Worm (Caenorhabditis elegans): ENCODE data around the gene pld-1.

The pld-1 gene

DNA sequence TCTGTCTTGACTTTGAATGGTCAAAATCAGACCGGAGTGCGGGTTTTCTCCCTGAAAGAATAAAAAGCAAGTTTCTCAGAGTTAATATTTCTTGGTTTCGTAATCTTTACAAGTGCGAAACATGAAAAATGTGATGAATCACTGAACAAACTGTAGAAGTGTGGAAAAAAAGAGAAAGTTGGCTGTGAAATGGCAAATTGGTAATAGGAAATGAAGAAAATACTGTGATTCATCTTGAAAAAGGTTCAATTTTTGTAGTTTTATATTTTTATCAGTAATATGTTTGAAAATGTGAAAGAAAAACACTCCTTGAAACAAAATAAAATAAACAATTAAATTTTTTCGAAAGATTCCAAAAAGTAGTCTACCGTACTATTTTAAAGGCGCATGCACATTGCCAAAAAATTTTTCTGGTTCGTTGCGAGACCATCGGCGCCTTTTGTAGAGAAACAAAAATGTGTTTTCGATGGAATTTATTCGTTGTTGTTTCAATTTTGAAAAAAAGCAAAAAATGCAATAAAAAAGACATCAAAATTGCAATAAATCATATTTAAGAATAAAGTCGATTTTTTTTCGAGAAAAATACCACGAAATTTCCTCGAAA lies at the start of gene pld-1:
TSS of gene pld-1 (minus strand) at position 51 of the 604 bp plus-strand sequence.
- TF ChIP-seq unc-42 (tag; optimal IDR thresholded peaks at IDR 0.05) = no peak
- TF ChIP-seq dmd-4 (tag; optimal IDR thresholded peaks at IDR 0.05; ENCODE audit: borderline replicate concordance) = no peak
- no peak for TF ChIP-seq ttx-3 (tag; optimal IDR thresholded peaks at IDR 0.05)
- no peak for TF ChIP-seq ceh-19 (GFP tag; optimal IDR thresholded peaks at IDR 0.05)
- TF ChIP-seq ceh-18 (tag; optimal IDR thresholded peaks at IDR 0.05) = no peak
- no peak for TF ChIP-seq tbx-7 (tag; optimal IDR thresholded peaks at IDR 0.05)
- no peak for TF ChIP-seq madf-2 (tag; optimal IDR thresholded peaks at IDR 0.05)
- TF ChIP-seq ama-1 (optimal IDR thresholded peaks at IDR 0.05) = no peak
- no peak for TF ChIP-seq T23F11.4 (GFP tag; optimal IDR thresholded peaks at IDR 0.05)
- no peak for TF ChIP-seq ceh-9 (tag; optimal IDR thresholded peaks at IDR 0.05)
- no peak for TF ChIP-seq pax-1 (tag; optimal IDR thresholded peaks at IDR 0.05)
- no peak for TF ChIP-seq sox-4 (tag; optimal IDR thresholded peaks at IDR 0.05)
- no peak for TF ChIP-seq rnt-1 (tag; optimal IDR thresholded peaks at IDR 0.05)
- no peak for TF ChIP-seq fax-1 (tag; optimal IDR thresholded peaks at IDR 0.05)
- TF ChIP-seq gmeb-2 (tag; optimal IDR thresholded peaks at IDR 0.05) = no peak
- no peak for TF ChIP-seq lin-11 (tag; optimal IDR thresholded peaks at IDR 0.05)
- TF ChIP-seq K09A11.1 (tag; optimal IDR thresholded peaks at IDR 0.05; ENCODE audit: insufficient read depth) = no peak

- TF ChIP-seq ahr-1 (tag; optimal IDR thresholded peaks at IDR 0.05) = no peak
Observed at ce11 chrII:5136296-5136767, 44.8 kb upstream of the pld-1 start, which contains the start of gene F58A6.2. TSS of gene F58A6.2 (plus strand) at chrII:5136717.

DNA sequence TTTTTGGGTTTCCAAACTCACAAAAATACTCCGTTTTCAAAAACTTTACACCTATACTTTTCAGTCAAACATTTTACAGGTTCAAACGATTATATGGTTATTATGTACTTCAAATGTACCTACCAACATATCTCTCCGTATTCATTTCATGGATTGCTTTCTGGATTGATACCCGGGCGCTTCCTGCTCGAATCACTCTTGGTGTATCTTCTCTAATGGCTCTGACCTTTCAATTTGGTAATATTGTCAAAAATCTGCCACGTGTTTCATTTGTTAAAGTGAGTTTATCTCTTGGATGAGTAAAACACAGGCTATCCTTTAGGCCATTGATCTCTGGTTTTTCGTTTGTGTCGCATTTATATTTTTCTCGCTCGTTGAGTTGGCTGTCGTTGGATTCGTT lies 40.3 kb upstream of the pld-1 start:
- TF ChIP-seq nfya-1 (tag; optimal IDR thresholded peaks at IDR 0.05) (no peak), C08G9.2 (tag; optimal IDR thresholded peaks at IDR 0.05) (no peak), Y22D7AL.16 (tag; optimal IDR thresholded peaks at IDR 0.05) (no peak), pag-3 (tag; optimal IDR thresholded peaks at IDR 0.05; ENCODE audit: borderline replicate concordance) (no peak), ahr-1 (tag; optimal IDR thresholded peaks at IDR 0.05) (no peak), ceh-14 (tag; optimal IDR thresholded peaks at IDR 0.05) (no peak), odd-2 (tag; optimal IDR thresholded peaks at IDR 0.05) (no peak), ama-1 (optimal IDR thresholded peaks at IDR 0.05) (no peak), madf-2 (tag; optimal IDR thresholded peaks at IDR 0.05) (no peak), ceh-18 (tag; optimal IDR thresholded peaks at IDR 0.05) (no peak), pha-4 (tag; optimal IDR thresholded peaks at IDR 0.05) (no peak)

ce11 chrII:5130081-5130480 lies 38.6 kb upstream of the pld-1 start, which contains the start of gene lgc-56:
TSS of gene lgc-56 (plus strand) at chrII:5130381.
- TF ChIP-seq K02D7.2 (tag; optimal IDR thresholded peaks at IDR 0.05) = no peak
- no peak for TF ChIP-seq ztf-16 (tag; optimal IDR thresholded peaks at IDR 0.05)
- TF ChIP-seq nhr-11 (tag; optimal IDR thresholded peaks at IDR 0.05) = no peak
- no peak for TF ChIP-seq dve-1 (tag; optimal IDR thresholded peaks at IDR 0.05)
- TF ChIP-seq C08G9.2 (tag; optimal IDR thresholded peaks at IDR 0.05) = no peak
- no peak for TF ChIP-seq mec-3 (tag; optimal IDR thresholded peaks at IDR 0.05; ENCODE audit: borderline replicate concordance)
- no peak for TF ChIP-seq ceh-14 (tag; optimal IDR thresholded peaks at IDR 0.05)
- no peak for TF ChIP-seq F13H6.1 (tag; optimal IDR thresholded peaks at IDR 0.05)
- no peak for TF ChIP-seq T23F11.4 (GFP tag; optimal IDR thresholded peaks at IDR 0.05)
- no peak for TF ChIP-seq unc-55 (GFP tag; optimal IDR thresholded peaks at IDR 0.05)
- TF ChIP-seq fkh-6 (tag; optimal IDR thresholded peaks at IDR 0.05) = no peak
- no peak for TF ChIP-seq hlh-6 (tag; optimal IDR thresholded peaks at IDR 0.05)
- TF ChIP-seq ceh-2 (tag; optimal IDR thresholded peaks at IDR 0.05) = no peak
- TF ChIP-seq fax-1 (tag; optimal IDR thresholded peaks at IDR 0.05) = no peak
